Fruit fly (Drosophila melanogaster): ENCODE data around the gene CG10077.

CG10077 gene

DNA sequence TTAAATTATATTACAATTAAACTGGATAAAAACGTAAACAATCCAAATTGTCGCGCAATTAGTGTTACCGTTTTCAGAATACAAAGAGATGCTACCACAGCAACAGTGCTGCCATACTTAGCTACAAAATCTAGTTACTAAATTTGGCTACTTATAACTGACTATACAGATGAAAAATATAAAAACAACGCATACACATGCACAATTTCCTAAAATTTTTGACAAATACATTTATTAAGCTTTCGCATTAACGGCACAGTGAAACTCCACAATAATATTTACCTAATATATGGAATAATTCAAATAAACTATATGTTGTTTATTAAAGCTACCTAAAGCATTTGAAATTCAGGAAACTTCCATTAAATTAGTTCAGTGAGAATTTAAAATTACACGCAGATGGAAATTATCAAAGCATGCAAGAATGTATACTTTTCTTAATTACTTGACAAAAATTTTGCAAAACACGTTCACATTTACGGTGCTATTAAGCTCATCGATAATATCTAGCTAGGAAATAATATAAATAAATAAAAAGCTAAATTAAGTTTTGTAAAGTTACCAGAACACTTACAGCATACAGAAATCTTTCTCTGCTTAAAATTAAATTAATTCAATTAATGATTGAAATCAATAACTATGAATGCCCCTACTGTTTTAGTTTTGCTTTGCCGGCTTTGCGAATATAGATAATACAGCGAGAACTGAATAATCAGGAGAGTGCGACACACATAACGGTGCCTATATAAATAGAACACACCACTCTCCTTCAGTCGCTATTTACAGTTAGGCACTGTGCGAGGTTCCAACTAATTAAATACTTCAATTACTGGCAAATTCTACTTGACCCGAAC, 13.5 kb upstream of the CG10077 start, which contains the start of the genes Mis12 and CG9953 (continued):
- TF ChIP-seq Nf-YC (tag; optimal IDR thresholded peaks at IDR 0.05) (peak; percentile 51), tio (GFP tag; optimal IDR thresholded peaks at IDR 0.05) (peak; percentile 68), CG9817 (tag; optimal IDR thresholded peaks at IDR 0.05) (peak; percentile 5), cas (GFP tag; IDR thresholded peaks at IDR 0.05) (no peak), cato (GFP tag; optimal IDR thresholded peaks at IDR 0.05; ENCODE audit: borderline replicate concordance) (no peak), exex (tag; optimal IDR thresholded peaks at IDR 0.05) (no peak), lov (optimal IDR thresholded peaks at IDR 0.05) (no peak), lov (GFP tag; IDR thresholded peaks at IDR 0.05) (no peak), CG11504 (tag; optimal IDR thresholded peaks at IDR 0.05) (peak; percentile 55), CG2202 (tag; optimal IDR thresholded peaks at IDR 0.05) (no peak), jing (GFP tag; optimal IDR thresholded peaks at IDR 0.05) (no peak), CG15073 (GFP tag; optimal IDR thresholded peaks at IDR 0.05) (no peak), CG10654 (GFP tag; optimal IDR thresholded peaks at IDR 0.05) (peak; percentile 12), CG17829 (tag; optimal IDR thresholded peaks at IDR 0.05) (peak; percentile 23), sima (GFP tag; optimal IDR thresholded peaks at IDR 0.05) (no peak), sug (tag; optimal IDR thresholded peaks at IDR 0.05) (peak; percentile 7), D19B (GFP tag; optimal IDR thresholded peaks at IDR 0.05) (no peak), CG1647 (GFP tag; optimal IDR thresholded peaks at IDR 0.05) (no peak), jigr1 (GFP tag; IDR thresholded peaks at IDR 0.05) (no peak), CG11695 (GFP tag; IDR thresholded peaks at IDR 0.05) (0 out of 3 replicates have a peak, but pooled peaks have one; percentile 27), Ets97D (GFP tag; optimal IDR thresholded peaks at IDR 0.05) (no peak), Asciz (GFP tag; optimal IDR thresholded peaks at IDR 0.05) (no peak), mirr (GFP tag; optimal IDR thresholded peaks at IDR 0.05) (no peak), sim (GFP tag; IDR thresholded peaks at IDR 0.05) (peak; percentile 40; the same call in 1 of the 2 replicates), CG10431 (GFP tag; optimal IDR thresholded peaks at IDR 0.05) (no peak), Mes4 (GFP tag; optimal IDR thresholded peaks at IDR 0.05) (no peak), Hmr (GFP tag; optimal IDR thresholded peaks at IDR 0.05) (no peak), corto (GFP tag; optimal IDR thresholded peaks at IDR 0.05) (no peak), CG13775 (GFP tag; optimal IDR thresholded peaks at IDR 0.05) (peak; percentile 70), MESR4 (GFP tag; optimal IDR thresholded peaks at IDR 0.05) (peak; percentile 9), CG31365 (tag; optimal IDR thresholded peaks at IDR 0.05) (no peak), CG2678 (tag; optimal IDR thresholded peaks at IDR 0.05) (peak; percentile 54), CG9797 (GFP tag; optimal IDR thresholded peaks at IDR 0.05) (peak; percentile 15), CG12104 (GFP tag; optimal IDR thresholded peaks at IDR 0.05) (peak; percentile 26), org-1 (GFP tag; optimal IDR thresholded peaks at IDR 0.05) (no peak), Vsx1 (GFP tag; optimal IDR thresholded peaks at IDR 0.05) (no peak), CG33557 (GFP tag; optimal IDR thresholded peaks at IDR 0.05) (peak; percentile 43), Xbp1 (GFP tag; optimal IDR thresholded peaks at IDR 0.05) (peak; percentile 27), Drgx (GFP tag; IDR thresholded peaks at IDR 0.05) (0 out of 2 replicates have a peak, but pooled peaks have one; percentile 23), CG14667 (GFP tag; IDR thresholded peaks at IDR 0.05) (no peak), sc (optimal IDR thresholded peaks at IDR 0.05) (no peak), sc (GFP tag; optimal IDR thresholded peaks at IDR 0.05) (no peak), NfI (GFP tag; optimal IDR thresholded peaks at IDR 0.05) (no peak), hkb (optimal IDR thresholded peaks at IDR 0.05) (no peak), hkb (GFP tag; IDR thresholded peaks at IDR 0.05) (0 out of 2 replicates have a peak, but pooled peaks have one; percentile 21), CG13894 (tag; optimal IDR thresholded peaks at IDR 0.05) (no peak), CG10979 (tag; optimal IDR thresholded peaks at IDR 0.05) (peak; percentile 15), E2f2 (GFP tag; IDR thresholded peaks at IDR 0.05) (peak; percentile 59), CG1603 (tag; optimal IDR thresholded peaks at IDR 0.05) (no peak), CG6689 (GFP tag; IDR thresholded peaks at IDR 0.05) (peak; percentile 70)

Measured in whole organism, embryonic.